Worm (Caenorhabditis elegans): ENCODE results near the gene F07F6.7.

The F07F6.7 gene

DNA sequence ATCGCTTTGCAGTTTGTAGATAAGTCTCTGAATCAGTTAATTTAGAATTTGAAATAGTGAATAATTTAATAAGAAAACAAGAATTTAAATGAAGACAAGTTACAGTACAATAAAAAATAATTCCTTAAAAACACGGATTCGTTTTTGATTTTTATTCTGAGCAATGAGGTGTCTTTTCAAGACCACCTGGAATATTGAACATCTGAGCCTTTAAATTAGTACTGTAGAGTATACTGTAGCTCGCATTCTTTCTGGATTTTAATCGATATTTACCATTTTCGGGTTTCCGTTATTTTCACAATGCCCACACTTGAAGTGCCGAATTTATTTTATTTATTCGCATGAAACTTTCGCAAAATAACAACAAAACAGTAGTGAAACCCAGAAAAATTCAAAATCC is at the start of gene F07F6.7:
F07F6.7 (minus strand) TSS at position 27 of the 400 bp plus-strand sequence.
- TF ChIP-seq vab-7 (GFP tag; IDR thresholded peaks at IDR 0.05) (no peak), unc-62 (GFP tag; optimal IDR thresholded peaks at IDR 0.05 in 1 of 2) (peak in 1 of 2 experiments; percentile 18), unc-62 (tag; optimal IDR thresholded peaks at IDR 0.05) (no peak), F49E8.2 (tag; optimal IDR thresholded peaks at IDR 0.05; ENCODE audit: borderline replicate concordance) (no peak), Y48G9A.11 (GFP tag; IDR thresholded peaks at IDR 0.05) (no peak), madf-9 (GFP tag; conservative IDR thresholded peaks at IDR 0.05) (no peak), fos-1 (tag; optimal IDR thresholded peaks at IDR 0.05) (no peak), set-16 (GFP tag; IDR thresholded peaks at IDR 0.05) (no peak), ceh-28 (tag; optimal IDR thresholded peaks at IDR 0.05) (no peak), T20F7.1 (GFP tag; optimal IDR thresholded peaks at IDR 0.05) (peak; percentile 30), Y75B8A.6 (GFP tag; IDR thresholded peaks at IDR 0.05) (no peak), Y105C5A.15 (GFP tag; IDR thresholded peaks at IDR 0.05) (no peak), lin-38 (GFP tag; IDR thresholded peaks at IDR 0.05) (peak; percentile 27; the same call in 1 of the 2 replicates), nhr-42 (GFP tag; IDR thresholded peaks at IDR 0.05) (no peak), lsy-2 (tag; optimal IDR thresholded peaks at IDR 0.05) (peak in 1 of 2 experiments; percentile 50), mep-1 (tag; optimal IDR thresholded peaks at IDR 0.05) (no peak), nhr-25 (tag; optimal IDR thresholded peaks at IDR 0.05; ENCODE audit: borderline replicate concordance, insufficient read depth) (peak; percentile 13), hlh-11 (tag; optimal IDR thresholded peaks at IDR 0.05) (no peak), dve-1 (tag; optimal IDR thresholded peaks at IDR 0.05; ENCODE audit: insufficient read depth) (peak; percentile 14), ceh-32 (tag; optimal IDR thresholded peaks at IDR 0.05; ENCODE audit: poor library complexity) (no peak), dpl-1 (GFP tag; optimal IDR thresholded peaks at IDR 0.05) (no peak), ceh-82 (tag; optimal IDR thresholded peaks at IDR 0.05) (no peak), zip-11 (GFP tag; IDR thresholded peaks at IDR 0.05) (no peak), egl-43 (GFP tag; IDR thresholded peaks at IDR 0.05) (no peak), pqm-1 (tag; optimal IDR thresholded peaks at IDR 0.05) (no peak), nhr-237 (tag; optimal IDR thresholded peaks at IDR 0.05) (no peak), dmd-8 (GFP tag; IDR thresholded peaks at IDR 0.05) (no peak)

DNA sequence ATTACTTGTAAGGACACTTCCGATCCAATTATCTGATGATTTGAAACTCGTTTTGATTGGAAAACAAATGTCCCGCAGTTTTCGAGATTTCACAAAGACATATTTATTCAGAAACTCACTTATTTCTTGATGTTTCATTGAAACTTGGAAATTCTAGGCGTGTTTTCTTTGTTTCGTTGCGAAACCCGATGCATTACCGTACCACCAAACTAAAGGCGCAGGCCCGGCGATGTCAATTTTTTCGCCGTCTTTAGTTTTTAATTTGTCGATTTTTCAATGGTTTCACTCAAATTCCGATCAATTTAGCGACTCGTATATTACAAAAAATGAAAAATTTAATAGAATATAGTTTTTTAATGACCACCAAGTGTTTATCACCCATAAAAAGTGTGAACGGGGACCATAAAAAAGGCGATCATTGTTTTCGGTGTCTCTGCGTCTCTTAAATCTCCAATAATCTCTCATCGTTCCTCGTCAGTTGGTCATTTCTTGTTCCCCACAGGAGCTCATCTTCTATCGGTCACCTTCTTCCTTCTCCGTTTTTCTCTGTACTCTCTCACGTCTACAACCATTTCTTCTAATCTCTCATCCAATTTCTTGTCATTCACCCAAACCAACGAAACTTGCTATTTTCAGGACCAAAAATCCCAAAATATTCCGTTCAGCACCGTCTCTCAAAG is 42.2 kb upstream of the F07F6.7 start, which contains the start of gene clr-1:
clr-1 (plus strand) TSS at position 630 of the 680 bp plus-strand sequence.
- TF ChIP-seq unc-130 (GFP tag; optimal IDR thresholded peaks at IDR 0.05) (no peak), daf-19 (GFP tag; conservative IDR thresholded peaks at IDR 0.05) (0 out of 2 replicates have a peak, but pooled peaks have one; percentile 36), F44E2.7 (GFP tag; IDR thresholded peaks at IDR 0.05) (no peak), unc-62 (GFP tag; optimal IDR thresholded peaks at IDR 0.05 in 1 of 2) (peak in 1 of 2 experiments; percentile 29), unc-62 (tag; optimal IDR thresholded peaks at IDR 0.05) (no peak), lin-38 (GFP tag; IDR thresholded peaks at IDR 0.05) (peak; percentile 33; the same call in 1 of the 2 replicates), ctbp-1 (GFP tag; IDR thresholded peaks at IDR 0.05) (no peak), php-3 (GFP tag; IDR thresholded peaks at IDR 0.05) (0 out of 2 replicates have a peak, but pooled peaks have one; percentile 32)

DNA sequence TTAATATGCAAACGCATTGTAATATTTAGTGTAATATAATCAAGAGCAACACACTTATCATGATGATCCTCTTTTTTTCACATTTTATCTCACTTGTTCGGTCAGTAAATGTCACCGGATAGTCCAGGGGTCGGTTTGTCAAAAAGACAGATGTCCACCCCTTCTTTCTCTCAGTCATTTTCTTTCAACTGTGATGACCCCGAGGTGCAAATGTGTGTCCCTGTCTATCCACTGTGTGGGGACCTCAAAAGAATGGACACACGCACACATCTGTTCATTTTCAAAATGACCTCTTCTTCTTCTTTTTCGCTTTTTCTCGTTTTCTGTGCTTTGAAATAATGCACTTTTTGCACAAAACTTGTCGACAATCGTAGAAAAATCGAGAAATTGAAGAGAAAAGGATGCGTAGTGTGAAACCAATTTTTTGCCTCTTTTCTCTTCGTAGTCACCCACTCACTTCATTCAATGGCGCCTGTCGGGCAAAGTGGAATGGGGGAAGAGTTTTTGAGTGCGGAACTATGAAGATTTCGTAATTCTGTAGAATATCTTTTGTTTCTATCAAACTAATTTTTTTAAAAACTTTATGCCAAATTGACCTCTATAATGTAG is 40.1 kb upstream of the F07F6.7 start:
- TF ChIP-seq mdl-1 (tag; optimal IDR thresholded peaks at IDR 0.05) (no peak), nhr-42 (GFP tag; IDR thresholded peaks at IDR 0.05) (no peak), rbr-2 (tag; optimal IDR thresholded peaks at IDR 0.05) (no peak), hlh-30 (tag; optimal IDR thresholded peaks at IDR 0.05; ENCODE audit: insufficient read depth) (peak; percentile 10), R02D3.7 (tag; optimal IDR thresholded peaks at IDR 0.05) (no peak), unc-62 (GFP tag; optimal IDR thresholded peaks at IDR 0.05 in 1 of 2) (peak in 1 of 2 experiments; percentile 56), unc-62 (tag; optimal IDR thresholded peaks at IDR 0.05) (no peak), F49E8.2 (tag; optimal IDR thresholded peaks at IDR 0.05; ENCODE audit: borderline replicate concordance) (no peak), aly-2 (tag; optimal IDR thresholded peaks at IDR 0.05) (no peak), lin-15B (tag; optimal IDR thresholded peaks at IDR 0.05) (no peak), Y5F2A.4 (GFP tag; optimal IDR thresholded peaks at IDR 0.05) (no peak), lin-1 (GFP tag; IDR thresholded peaks at IDR 0.05) (no peak), unc-39 (tag; optimal IDR thresholded peaks at IDR 0.05) (no peak), spr-1 (tag; optimal IDR thresholded peaks at IDR 0.05) (no peak), mxl-3 (GFP tag; optimal IDR thresholded peaks at IDR 0.05) (no peak), hif-1 (tag; optimal IDR thresholded peaks at IDR 0.05) (no peak), ztf-11 (tag; optimal IDR thresholded peaks at IDR 0.05) (no peak), zip-11 (GFP tag; IDR thresholded peaks at IDR 0.05) (no peak), dmd-9 (GFP tag; IDR thresholded peaks at IDR 0.05) (no peak)

Data from whole organism, L4 larva.